Fruit fly (Drosophila melanogaster) whole organism, embryonic: ENCODE results near the gene alien.

ENCODE experiments used
- ATbp ChIP-seq: fragments of 200-800 bp; sonication (Bioruptor generic); optimal IDR thresholded peaks from 2 replicates; lab custom pipeline; 2017; ENCODE audit warnings: missing biosample characterization, mild to moderate bottlenecking, missing genetic modification characterization, missing genetic modification reagents
- Asciz ChIP-seq: fragments of 200-800 bp; sonication (Bioruptor generic); optimal IDR thresholded peaks from 2 replicates; lab custom pipeline; 2017; ENCODE audit warnings: missing biosample characterization, mild to moderate bottlenecking, missing genetic modification characterization, missing genetic modification reagents
- CG10274 ChIP-seq: fragments of 200-800 bp; sonication (Bioruptor generic); optimal IDR thresholded peaks from 3 replicates; lab custom pipeline; 2017; ENCODE audit warnings: missing biosample characterization, mild to moderate bottlenecking, missing genetic modification characterization
- CG12071 ChIP-seq: fragments of 200-800 bp; sonication (Bioruptor generic); optimal IDR thresholded peaks from 3 replicates; lab custom pipeline; 2018; ENCODE audit warnings: missing biosample characterization, mild to moderate bottlenecking, missing genetic modification characterization
- CG12219 ChIP-seq: fragments of 200-800 bp; sonication (Bioruptor generic); optimal IDR thresholded peaks from 3 replicates; lab custom pipeline; 2018; ENCODE audit warnings: missing biosample characterization, mild to moderate bottlenecking, missing genetic modification characterization
- CG12769 ChIP-seq: fragments of 200-800 bp; sonication (Bioruptor generic); optimal IDR thresholded peaks from 2 replicates; lab custom pipeline; 2019; ENCODE audit warnings: missing biosample characterization, mild to moderate bottlenecking, missing genetic modification characterization, moderate library complexity
- CG13296 ChIP-seq: fragments of 200-800 bp; sonication (Bioruptor generic); optimal IDR thresholded peaks from 3 replicates; lab custom pipeline; 2018; ENCODE audit warnings: missing biosample characterization, mild to moderate bottlenecking, missing genetic modification characterization
- CG14965 ChIP-seq: fragments of 200-800 bp; sonication (Bioruptor generic); optimal IDR thresholded peaks from 2 replicates; lab custom pipeline; 2016; ENCODE audit warnings: missing biosample characterization, missing genetic modification characterization, borderline replicate concordance
- CG15269 ChIP-seq: fragments of 200-800 bp; sonication (Bioruptor generic); optimal IDR thresholded peaks from 2 replicates; lab custom pipeline; 2018; ENCODE audit warnings: missing biosample characterization, mild to moderate bottlenecking, missing genetic modification characterization, moderate library complexity
- CG15696 ChIP-seq: fragments of 200-800 bp; sonication (Bioruptor generic); optimal IDR thresholded peaks from 2 replicates; lab custom pipeline; 2019; ENCODE audit warnings: missing biosample characterization, mild to moderate bottlenecking, missing genetic modification characterization, moderate library complexity
- CG17385 ChIP-seq: fragments of 200-800 bp; sonication (Bioruptor generic); optimal IDR thresholded peaks from 3 replicates; lab custom pipeline; 2018; ENCODE audit warnings: missing biosample characterization, mild to moderate bottlenecking, missing genetic modification characterization
- CG17568 ChIP-seq: fragments of 200-800 bp; sonication (Bioruptor generic); optimal IDR thresholded peaks from 2 replicates; lab custom pipeline; 2018; ENCODE audit warnings: missing biosample characterization, mild to moderate bottlenecking, missing genetic modification characterization, moderate library complexity
- CG18599 ChIP-seq: fragments of 200-800 bp; sonication (Bioruptor generic); optimal IDR thresholded peaks from 3 replicates; lab custom pipeline; 2017; ENCODE audit warnings: missing biosample characterization, missing genetic modification characterization, mild to moderate bottlenecking, moderate library complexity, missing genetic modification reagents
- CG30020 ChIP-seq: fragments of 200-800 bp; optimal IDR thresholded peaks from 2 replicates; lab custom pipeline; 2019; ENCODE audit warnings: missing biosample characterization, mild to moderate bottlenecking, missing genetic modification characterization, moderate library complexity
- CG3281 ChIP-seq: fragments of 200-800 bp; sonication (Bioruptor generic); optimal IDR thresholded peaks from 3 replicates; lab custom pipeline; 2017; ENCODE audit warnings: missing biosample characterization, mild to moderate bottlenecking, missing genetic modification characterization
- CG34376 ChIP-seq: fragments of 200-800 bp; sonication (Bioruptor generic); optimal IDR thresholded peaks from 2 replicates; lab custom pipeline; 2018; ENCODE audit warnings: missing biosample characterization, mild to moderate bottlenecking, missing genetic modification characterization
- D ChIP-seq, 2 experiments: fragments of 200-800 bp in 1 of 2; fragments of >200 bp in 1 of 2; sonication (Bioruptor generic) in 1 of 2; optimal IDR thresholded peaks; 2 replicates in 1 of 2; 3 replicates in 1 of 2; lab custom pipeline; 2017; ENCODE audit warnings: mild to moderate bottlenecking in 1 of 2, missing biosample characterization in 1 of 2, missing genetic modification characterization in 1 of 2, missing genetic modification reagents in 1 of 2
- GATAe ChIP-seq: fragments of 200-800 bp; sonication (Bioruptor generic); conservative IDR thresholded peaks from 2 replicates; pipeline ENCODE4 v1.3.6; 2022; ENCODE audit warnings: missing biosample characterization, missing genetic modification characterization
- Hr51 ChIP-seq, 2 experiments: fragments of 200-800 bp; sonication (Bioruptor generic); optimal IDR thresholded peaks; 2 replicates in 1 of 2; 3 replicates in 1 of 2; lab custom pipeline; 2016 to 2018; ENCODE audit warnings: missing biosample characterization in 2 of 2, missing genetic modification characterization in 2 of 2, mild to moderate bottlenecking in 1 of 2, moderate library complexity in 1 of 2
- Med ChIP-seq: fragments of 200-800 bp; sonication (Bioruptor generic); peaks from one replicate; lab custom pipeline; 2016; ENCODE audit warnings: missing biosample characterization, missing genetic modification characterization, mild to moderate bottlenecking, inconsistent platforms, moderate library complexity
- Myb ChIP-seq: fragments of 200-800 bp; sonication (Bioruptor generic); optimal IDR thresholded peaks from 2 replicates; lab custom pipeline; 2016; ENCODE audit warnings: missing biosample characterization, missing genetic modification characterization
- NfI ChIP-seq: fragments of 200-800 bp; sonication (Bioruptor generic); optimal IDR thresholded peaks from 3 replicates; lab custom pipeline; 2018; ENCODE audit warnings: missing biosample characterization, mild to moderate bottlenecking, missing genetic modification characterization, moderate library complexity
- Pdp1 ChIP-seq, 2 experiments: fragments of 200-800 bp; sonication (Bioruptor generic); optimal IDR thresholded peaks; 3 replicates each; lab custom pipeline; 2016; ENCODE audit warnings: missing biosample characterization in 2 of 2, missing genetic modification characterization in 2 of 2, mild to moderate bottlenecking in 1 of 2, moderate library complexity in 1 of 2
- Xbp1 ChIP-seq: fragments of 200-800 bp; sonication (Bioruptor generic); optimal IDR thresholded peaks from 3 replicates; lab custom pipeline; 2016; ENCODE audit warnings: missing biosample characterization, mild to moderate bottlenecking, missing genetic modification characterization
- ap ChIP-seq: fragments of 200-800 bp; sonication (Bioruptor generic); IDR thresholded peaks from 2 replicates; pipeline ENCODE4 v1.3.6; 2022; ENCODE audit warnings: missing biosample characterization, missing genetic modification characterization
- dimm ChIP-seq: fragments of 200-800 bp; sonication (Bioruptor generic); IDR thresholded peaks from 2 replicates; pipeline ENCODE4 v1.3.6; 2022; ENCODE audit warnings: missing biosample characterization, missing genetic modification characterization
- exex ChIP-seq: fragments of 200-800 bp; sonication (Bioruptor generic); optimal IDR thresholded peaks from 4 replicates; lab custom pipeline; 2018; ENCODE audit warnings: missing biosample characterization, mild to moderate bottlenecking, missing genetic modification characterization, moderate library complexity
- fd64A ChIP-seq: fragments of 200-800 bp; sonication (Bioruptor generic); optimal IDR thresholded peaks from 3 replicates; lab custom pipeline; 2018; ENCODE audit warnings: missing biosample characterization, mild to moderate bottlenecking, missing genetic modification characterization
- grau ChIP-seq: fragments of 200-800 bp; optimal IDR thresholded peaks from 3 replicates; lab custom pipeline; 2019; ENCODE audit warnings: missing biosample characterization, mild to moderate bottlenecking, missing genetic modification characterization, moderate library complexity
- grn ChIP-seq: fragments of 200-800 bp; sonication (Bioruptor generic); optimal IDR thresholded peaks from 3 replicates; lab custom pipeline; 2017; ENCODE audit warnings: missing biosample characterization, missing genetic modification characterization
- lab ChIP-seq: fragments of 200-800 bp; sonication (Bioruptor generic); optimal IDR thresholded peaks from 3 replicates; lab custom pipeline; 2017; ENCODE audit warnings: missing biosample characterization, missing genetic modification characterization, mild to moderate bottlenecking, moderate library complexity, missing genetic modification reagents
- luna ChIP-seq: fragments of 200-800 bp; sonication (Bioruptor generic); optimal IDR thresholded peaks from 2 replicates; lab custom pipeline; 2016; ENCODE audit warnings: missing biosample characterization, missing genetic modification characterization
- mirr ChIP-seq: fragments of 200-800 bp; sonication (Bioruptor generic); optimal IDR thresholded peaks from 3 replicates; lab custom pipeline; 2018; ENCODE audit warnings: missing biosample characterization, mild to moderate bottlenecking, missing genetic modification characterization
- mld ChIP-seq: fragments of 200-800 bp; sonication (Bioruptor generic); IDR thresholded peaks from 3 replicates; pipeline ENCODE4 v1.3.6; 2022; ENCODE audit warnings: missing biosample characterization, missing genetic modification characterization; ENCODE audit not compliant: partially characterized antibody
- odd ChIP-seq: fragments of 200-800 bp; sonication (Bioruptor generic); optimal IDR thresholded peaks from 2 replicates; lab custom pipeline; 2017; ENCODE audit warnings: missing biosample characterization, mild to moderate bottlenecking, missing genetic modification characterization
- pho ChIP-seq: fragments of 200-800 bp; sonication (Bioruptor generic); optimal IDR thresholded peaks from 2 replicates; lab custom pipeline; 2016; ENCODE audit warnings: missing biosample characterization, missing genetic modification characterization
- ranshi ChIP-seq: fragments of 200-800 bp; sonication (Bioruptor generic); IDR thresholded peaks from 2 replicates; pipeline ENCODE4 v1.3.6; 2022; ENCODE audit warnings: missing biosample characterization, missing genetic modification characterization
- row ChIP-seq: fragments of 200-800 bp; sonication (Bioruptor generic); IDR thresholded peaks from 3 replicates; pipeline ENCODE4 v1.3.6; 2022; ENCODE audit warnings: missing biosample characterization, missing genetic modification characterization
- sd ChIP-seq: fragments of 200-800 bp; sonication (Bioruptor generic); optimal IDR thresholded peaks from 3 replicates; lab custom pipeline; 2018; ENCODE audit warnings: missing biosample characterization, mild to moderate bottlenecking, missing genetic modification characterization, moderate library complexity
- sens ChIP-seq: fragments of 200-800 bp; sonication (Bioruptor generic); peaks from one replicate; lab custom pipeline; 2016; ENCODE audit warnings: missing biosample characterization, missing genetic modification characterization
- stwl ChIP-seq: fragments of 200-800 bp; sonication (Bioruptor generic); optimal IDR thresholded peaks from 3 replicates; lab custom pipeline; 2018; ENCODE audit warnings: missing biosample characterization, mild to moderate bottlenecking, missing genetic modification characterization, moderate library complexity
- sug ChIP-seq: fragments of 200-800 bp; optimal IDR thresholded peaks from 2 replicates; lab custom pipeline; 2019; ENCODE audit warnings: missing biosample characterization, mild to moderate bottlenecking, missing genetic modification characterization, moderate library complexity
- twi ChIP-seq: fragments of 200-800 bp; optimal IDR thresholded peaks from 2 replicates; lab custom pipeline; 2019; ENCODE audit warnings: missing biosample characterization, mild to moderate bottlenecking, missing genetic modification characterization, moderate library complexity
- unpg ChIP-seq: fragments of 200-800 bp; sonication (Bioruptor generic); optimal IDR thresholded peaks from 3 replicates; lab custom pipeline; 2018; ENCODE audit warnings: missing biosample characterization, mild to moderate bottlenecking, missing genetic modification characterization, moderate library complexity

alien gene

dm6 chr2L:9013968-9014367 is 16.8 kb upstream of the alien start, which contains the start of gene Rcd-1r:
Gene Rcd-1r (minus strand): TSS chr2L:9014068.
- TF ChIP-seq exex (peak; percentile 75), CG15696 (no peak), luna (no peak), stwl (tag; lab: Kevin White, UChicago) (peak; percentile 22), D (optimal IDR thresholded peaks at IDR 0.05; lab: Kevin White, UChicago) (no peak), D (GFP tag; optimal IDR thresholded peaks at IDR 0.05; lab: Kevin White, UChicago) (no peak)

dm6 chr2L:9011543-9012238 is 14.5 kb upstream of the alien start, which contains the start of gene CG13102:
Gene CG13102 (plus strand): TSS chr2L:9012188.
- TF ChIP-seq grau (tag; lab: Kevin White, UChicago) = peak; percentile 28
- no peak for TF ChIP-seq mld (GFP tag; lab: Robert Waterston, UW)
- no peak for TF ChIP-seq ap (GFP tag; lab: Robert Waterston, UW)
- peak in 1 of 2 experiments; percentile 45 for TF ChIP-seq Hr51 (GFP tag; optimal IDR thresholded peaks at IDR 0.05; lab: Kevin White, UChicago)
- peak; percentile 21 for TF ChIP-seq CG3281
- peak; percentile 29 for TF ChIP-seq mirr (GFP tag; lab: Kevin White, UChicago)
- TF ChIP-seq dimm (GFP tag; lab: Robert Waterston, UW) = no peak
- TF ChIP-seq CG34376 = peak; percentile 40
- peak; percentile 56 for TF ChIP-seq sug
- peak; percentile 13 for TF ChIP-seq CG15269
- TF ChIP-seq CG10274 (GFP tag; lab: Kevin White, UChicago) = no peak
- TF ChIP-seq ranshi (GFP tag; lab: Robert Waterston, UW) = 0 out of 2 replicates have a peak, but pooled peaks have one; percentile 21
- TF ChIP-seq Myb (GFP tag; lab: Kevin White, UChicago) = no peak
- peak; percentile 59; the same call in 1 of the 2 replicates for TF ChIP-seq GATAe (GFP tag; lab: Robert Waterston, UW)
- TF ChIP-seq grn (GFP tag; lab: Kevin White, UChicago) = peak; percentile 61
- peak; percentile 63; the same call in 2 of the 3 replicates for TF ChIP-seq row (GFP tag; lab: Robert Waterston, UW)
- TF ChIP-seq NfI = peak; percentile 29
- peak; percentile 92 for TF ChIP-seq exex
- TF ChIP-seq lab (GFP tag; lab: Kevin White, UChicago) = peak; percentile 5
- TF ChIP-seq CG18599 (GFP tag; lab: Kevin White, UChicago) = peak; percentile 42

dm6 chr2L:9010267-9010666 is 13.1 kb upstream of the alien start, which contains the start of gene CG9568:
Gene CG9568 (plus strand): TSS chr2L:9010583.
- peak; percentile 37; the same call in 1 of the 2 replicates for TF ChIP-seq GATAe (GFP tag; lab: Robert Waterston, UW)
- peak; percentile 33 for TF ChIP-seq CG17568 (GFP tag; lab: Kevin White, UChicago)
- peak; percentile 48 for TF ChIP-seq CG12071 (GFP tag; lab: Kevin White, UChicago)
- TF ChIP-seq sens (GFP tag; lab: Kevin White, UChicago) = peak; percentile 42
- no peak for TF ChIP-seq twi (tag; lab: Kevin White, UChicago)
- TF ChIP-seq exex = peak; percentile 49
- TF ChIP-seq CG30020 = no peak
- no peak for TF ChIP-seq NfI
- TF ChIP-seq Asciz (GFP tag; lab: Kevin White, UChicago) = peak; percentile 2
- TF ChIP-seq sd = peak; percentile 80
- TF ChIP-seq odd (GFP tag; lab: Kevin White, UChicago) = peak; percentile 6
- peak; percentile 7 for TF ChIP-seq fd64A (GFP tag; lab: Kevin White, UChicago)
- no peak for TF ChIP-seq Xbp1
- TF ChIP-seq Med (GFP tag; lab: Kevin White, UChicago) = peak; percentile 53
- peak; percentile 7 for TF ChIP-seq CG3281
- peak; percentile 2 for TF ChIP-seq CG17385
- no peak for TF ChIP-seq CG14965 (GFP tag; lab: Kevin White, UChicago)
- TF ChIP-seq CG12219 (GFP tag; lab: Kevin White, UChicago) = peak; percentile 2
- peak; percentile 47 for TF ChIP-seq mirr (GFP tag; lab: Kevin White, UChicago)
- no peak for TF ChIP-seq pho (GFP tag; lab: Kevin White, UChicago)
- TF ChIP-seq CG13296 (GFP tag; lab: Kevin White, UChicago) = peak; percentile 38
- peak in 1 of 2 experiments; percentile 38 for TF ChIP-seq Pdp1 (GFP tag; optimal IDR thresholded peaks at IDR 0.05; lab: Kevin White, UChicago)
- peak; percentile 9 for TF ChIP-seq ATbp
- TF ChIP-seq CG12769 = peak; percentile 13
- TF ChIP-seq unpg (GFP tag; lab: Kevin White, UChicago) = peak; percentile 5
